Fruit fly (Drosophila melanogaster): ENCODE data around the gene ATPsynC.

dm6 chr3R:31231134-31231533 is 11.7 kb upstream of the ATPsynC start:
- TF ChIP-seq usp (GFP tag; optimal IDR thresholded peaks at IDR 0.05) (no peak), Myc (optimal IDR thresholded peaks at IDR 0.05) (peak; percentile 63), Dfd (GFP tag; optimal IDR thresholded peaks at IDR 0.05) (no peak), dl (GFP tag; optimal IDR thresholded peaks at IDR 0.05; ENCODE audit: insufficient read depth in 1 of 2, partially characterized antibody in 2 of 2) (no peak), br (GFP tag; optimal IDR thresholded peaks at IDR 0.05) (no peak)

Data from whole organism, wandering third instar larva.